Worm (Caenorhabditis elegans) whole organism, young adult: ENCODE results near the gene timm-17B.1.

Experiments used
- B0019.2 ChIP-seq: fragments of 200-800 bp; sonication (Bioruptor generic); conservative IDR thresholded peaks from 2 replicates; pipeline ENCODE4 v1.3.6; 2022; ENCODE audit warnings: missing genetic modification reagents, missing genetic modification characterization, missing compliant biosample characterization
- B0035.1 ChIP-seq: sonication (generic microtip); optimal IDR thresholded peaks from 2 replicates; lab custom pipeline; 2016; ENCODE audit warnings: missing genetic modification characterization, mild to moderate bottlenecking, missing compliant biosample characterization, missing genotype, missing genetic modification reagents
- B0261.1 ChIP-seq: sonication (generic microtip); optimal IDR thresholded peaks from 2 replicates; lab custom pipeline; 2016; ENCODE audit warnings: mild to moderate bottlenecking, missing genetic modification characterization, moderate library complexity, missing compliant biosample characterization
- B0336.3 ChIP-seq: fragments of 200-800 bp; sonication (Bioruptor generic); IDR thresholded peaks from 2 replicates; pipeline ENCODE4 v1.3.6; 2022; ENCODE audit warnings: missing genetic modification characterization, missing compliant biosample characterization
- C06A6.2 ChIP-seq: fragments of 200-800 bp; sonication (Bioruptor generic); conservative IDR thresholded peaks from 2 replicates; pipeline ENCODE4 v1.3.6; 2022; ENCODE audit warnings: missing genetic modification characterization, missing compliant biosample characterization
- C17E4.6 ChIP-seq: fragments of 200-800 bp; sonication (Bioruptor generic); IDR thresholded peaks from 2 replicates; pipeline ENCODE4 v1.3.6; 2022; ENCODE audit warnings: missing genetic modification reagents, missing genetic modification characterization, missing compliant biosample characterization
- D2030.7 ChIP-seq: fragments of 200-800 bp; sonication (Bioruptor generic); IDR thresholded peaks from 2 replicates; pipeline ENCODE4 v1.3.6; 2022; ENCODE audit warnings: missing genetic modification reagents, missing genetic modification characterization, missing compliant biosample characterization
- F33H1.4 ChIP-seq: fragments of 200-800 bp; sonication (Bioruptor generic); IDR thresholded peaks from 2 replicates; pipeline ENCODE4 v1.3.6; 2022; ENCODE audit warnings: missing genetic modification reagents, missing genetic modification characterization, missing compliant biosample characterization
- F37B4.10 ChIP-seq: fragments of 200-800 bp; sonication (Bioruptor generic); IDR thresholded peaks from 2 replicates; pipeline ENCODE4 v1.3.6; 2022; ENCODE audit warnings: missing genetic modification characterization, missing compliant biosample characterization
- K11D2.4 ChIP-seq: fragments of 200-800 bp; sonication (Bioruptor generic); IDR thresholded peaks from 2 replicates; pipeline ENCODE4 v1.3.6; 2022; ENCODE audit warnings: missing genetic modification reagents, missing genetic modification characterization, missing compliant biosample characterization
- T07F8.4 ChIP-seq: sonication (generic microtip); optimal IDR thresholded peaks from 2 replicates; lab custom pipeline; 2016; ENCODE audit warnings: mild to moderate bottlenecking, missing genetic modification characterization, moderate library complexity, missing compliant biosample characterization
- Y53F4B.3 ChIP-seq: fragments of 200-800 bp; sonication (Bioruptor generic); IDR thresholded peaks from 2 replicates; pipeline ENCODE4 v1.3.6; 2022; ENCODE audit warnings: missing genetic modification reagents, missing genetic modification characterization, missing compliant biosample characterization
- Y56A3A.18 ChIP-seq: fragments of 200-800 bp; sonication (Bioruptor generic); IDR thresholded peaks from 2 replicates; pipeline ENCODE4 v1.3.6; 2022; ENCODE audit warnings: missing genetic modification reagents, missing genetic modification characterization, missing compliant biosample characterization
- Y67H2A.10 ChIP-seq: fragments of 200-800 bp; sonication (Bioruptor generic); conservative IDR thresholded peaks from 2 replicates; pipeline ENCODE4 v1.3.6; 2022; ENCODE audit warnings: missing genetic modification reagents, missing genetic modification characterization, missing compliant biosample characterization
- ZK185.1 ChIP-seq: sonication (generic microtip); optimal IDR thresholded peaks from 2 replicates; lab custom pipeline; 2016; ENCODE audit warnings: mild to moderate bottlenecking, missing genetic modification characterization, missing compliant biosample characterization; ENCODE audit not compliant: poor library complexity, severe bottlenecking
- attf-3 ChIP-seq: fragments of 200-800 bp; sonication (Bioruptor generic); conservative IDR thresholded peaks from 2 replicates; pipeline ENCODE4 v1.3.6; 2022; ENCODE audit warnings: missing genetic modification reagents, missing genetic modification characterization, missing compliant biosample characterization
- attf-6 ChIP-seq: fragments of 200-800 bp; sonication (Bioruptor generic); IDR thresholded peaks from 2 replicates; pipeline ENCODE4 v1.3.6; 2022; ENCODE audit warnings: missing genetic modification reagents, missing genetic modification characterization, missing compliant biosample characterization
- bed-1 ChIP-seq: fragments of 200-800 bp; sonication (Bioruptor generic); IDR thresholded peaks from 2 replicates; pipeline ENCODE4 v1.3.6; 2022; ENCODE audit warnings: missing genetic modification reagents, missing genetic modification characterization, missing compliant biosample characterization
- bed-2 ChIP-seq: fragments of 200-800 bp; sonication (Bioruptor generic); IDR thresholded peaks from 2 replicates; pipeline ENCODE4 v1.3.6; 2022; ENCODE audit warnings: missing genetic modification reagents, missing genetic modification characterization, missing compliant biosample characterization
- cebp-1 ChIP-seq, 2 experiments: fragments of 200-800 bp in 1 of 2; sonication (Bioruptor generic) in 1 of 2; sonication (generic microtip) in 1 of 2; IDR thresholded peaks in 1 of 2; optimal IDR thresholded peaks in 1 of 2; 2 replicates each; pipeline versions ENCODE4 v1.3.6 to Lab custom; 2017 to 2022; ENCODE audit warnings: missing compliant biosample characterization in 2 of 2, missing genetic modification characterization in 2 of 2, mild to moderate bottlenecking in 1 of 2, missing genetic modification reagents in 1 of 2, moderate library complexity in 1 of 2
- cebp-2 ChIP-seq: fragments of 200-800 bp; sonication (Bioruptor generic); IDR thresholded peaks from 2 replicates; pipeline ENCODE4 v1.3.6; 2022; ENCODE audit warnings: missing genetic modification characterization, missing compliant biosample characterization
- ceh-100 ChIP-seq: fragments of 200-800 bp; sonication (Bioruptor generic); IDR thresholded peaks from 2 replicates; pipeline ENCODE4 v1.3.6; 2022; ENCODE audit warnings: missing genetic modification reagents, missing genetic modification characterization, missing compliant biosample characterization
- ceh-58 ChIP-seq: fragments of 200-800 bp; sonication (Bioruptor generic); IDR thresholded peaks from 2 replicates; pipeline ENCODE4 v1.3.6; 2022; ENCODE audit warnings: missing genetic modification characterization, missing compliant biosample characterization
- chd-7 ChIP-seq: sonication (generic microtip); optimal IDR thresholded peaks from 2 replicates; lab custom pipeline; 2016; ENCODE audit warnings: mild to moderate bottlenecking, missing genetic modification characterization, moderate library complexity, missing compliant biosample characterization
- ets-4 ChIP-seq: fragments of 200-800 bp; sonication (Bioruptor generic); optimal IDR thresholded peaks from 2 replicates; lab custom pipeline; 2018; ENCODE audit warnings: mild to moderate bottlenecking, missing genetic modification characterization, missing compliant biosample characterization
- gei-17 ChIP-seq: fragments of 200-800 bp; sonication (Bioruptor generic); optimal IDR thresholded peaks from 2 replicates; lab custom pipeline; 2018; ENCODE audit warnings: mild to moderate bottlenecking, missing genetic modification characterization, missing compliant biosample characterization
- hmg-1.2 ChIP-seq: fragments of 200-800 bp; sonication (Bioruptor generic); IDR thresholded peaks from 2 replicates; pipeline ENCODE4 v1.3.6; 2022; ENCODE audit warnings: missing genetic modification reagents, missing genetic modification characterization, missing compliant biosample characterization
- hmg-20 ChIP-seq: fragments of 200-800 bp; sonication (Bioruptor generic); IDR thresholded peaks from 2 replicates; pipeline ENCODE4 v1.3.6; 2022; ENCODE audit warnings: missing genetic modification reagents, missing genetic modification characterization, missing compliant biosample characterization
- hsf-1 ChIP-seq: fragments of 200-800 bp; sonication (Bioruptor generic); IDR thresholded peaks from 2 replicates; pipeline ENCODE4 v1.3.6; 2022; ENCODE audit warnings: missing genetic modification reagents, missing genetic modification characterization, missing compliant biosample characterization
- let-526 ChIP-seq: fragments of 200-800 bp; sonication (Bioruptor generic); IDR thresholded peaks from 2 replicates; pipeline ENCODE4 v1.3.6; 2022; ENCODE audit warnings: missing genetic modification reagents, missing genetic modification characterization, missing compliant biosample characterization
- madf-10 ChIP-seq: sonication (generic microtip); optimal IDR thresholded peaks from 2 replicates; lab custom pipeline; 2016; ENCODE audit warnings: mild to moderate bottlenecking, missing genetic modification characterization, missing compliant biosample characterization
- madf-3 ChIP-seq: fragments of 200-800 bp; sonication (Bioruptor generic); IDR thresholded peaks from 2 replicates; pipeline ENCODE4 v1.3.6; 2022; ENCODE audit warnings: missing genetic modification reagents, missing genetic modification characterization, missing compliant biosample characterization
- madf-6 ChIP-seq: fragments of 200-800 bp; sonication (Bioruptor generic); IDR thresholded peaks from 2 replicates; pipeline ENCODE4 v1.3.6; 2022; ENCODE audit warnings: missing genetic modification reagents, missing genetic modification characterization, missing compliant biosample characterization
- madf-8 ChIP-seq: fragments of 200-800 bp; sonication (Bioruptor generic); conservative IDR thresholded peaks from 2 replicates; pipeline ENCODE4 v1.3.6; 2022; ENCODE audit warnings: missing genetic modification reagents, missing genetic modification characterization, missing compliant biosample characterization
- nfya-2 ChIP-seq: fragments of 200-800 bp; sonication (Bioruptor generic); IDR thresholded peaks from 2 replicates; pipeline ENCODE4 v1.3.6; 2022; ENCODE audit warnings: missing genetic modification reagents, missing genetic modification characterization, missing compliant biosample characterization
- nhr-80 ChIP-seq: sonication (generic microtip); optimal IDR thresholded peaks from 2 replicates; lab custom pipeline; 2016; ENCODE audit warnings: missing genetic modification characterization, missing compliant biosample characterization
- nhr-90 ChIP-seq: sonication (generic microtip); optimal IDR thresholded peaks from 2 replicates; lab custom pipeline; 2016; ENCODE audit warnings: missing genotype, mild to moderate bottlenecking, missing genetic modification characterization, missing compliant biosample characterization
- pbrm-1 ChIP-seq: fragments of 200-800 bp; sonication (Bioruptor generic); IDR thresholded peaks from 2 replicates; pipeline ENCODE4 v1.3.6; 2022; ENCODE audit warnings: missing genetic modification reagents, missing genetic modification characterization, missing compliant biosample characterization
- rcor-1 ChIP-seq: fragments of 200-800 bp; sonication (Bioruptor generic); IDR thresholded peaks from 2 replicates; pipeline ENCODE4 v1.3.6; 2022; ENCODE audit warnings: missing genetic modification reagents, missing genetic modification characterization, missing compliant biosample characterization
- rec-8 ChIP-seq, 2 experiments: sonication (generic microtip); optimal IDR thresholded peaks; 2 replicates each; lab custom pipeline; 2016; ENCODE audit warnings: mild to moderate bottlenecking in 2 of 2, missing genetic modification characterization in 2 of 2, missing genetic modification reagents in 2 of 2, missing genotype in 2 of 2, missing biosample characterization in 1 of 2, missing compliant biosample characterization in 1 of 2, moderate library complexity in 1 of 2
- sea-2 ChIP-seq: fragments of 200-800 bp; sonication (Bioruptor generic); IDR thresholded peaks from 2 replicates; pipeline ENCODE4 v1.3.6; 2022; ENCODE audit warnings: missing genetic modification characterization, missing compliant biosample characterization
- tlf-1 ChIP-seq: fragments of 200-800 bp; sonication (Bioruptor generic); optimal IDR thresholded peaks from 2 replicates; lab custom pipeline; 2018; ENCODE audit warnings: mild to moderate bottlenecking, missing genetic modification characterization, missing compliant biosample characterization
- ztf-18 ChIP-seq: sonication (generic microtip); optimal IDR thresholded peaks from 2 replicates; lab custom pipeline; 2016; ENCODE audit warnings: missing genotype, mild to moderate bottlenecking, missing genetic modification characterization, missing compliant biosample characterization
- ztf-22 ChIP-seq: fragments of 200-800 bp; sonication (Bioruptor generic); optimal IDR thresholded peaks from 2 replicates; lab custom pipeline; 2018; ENCODE audit warnings: mild to moderate bottlenecking, missing genetic modification characterization, moderate library complexity, missing compliant biosample characterization
- ztf-25 ChIP-seq: fragments of 200-800 bp; sonication (Bioruptor generic); IDR thresholded peaks from 2 replicates; pipeline ENCODE4 v1.3.6; 2022; ENCODE audit warnings: missing genetic modification reagents, missing genetic modification characterization, missing compliant biosample characterization
- ztf-26 ChIP-seq: sonication (generic microtip); optimal IDR thresholded peaks from 2 replicates; lab custom pipeline; 2017; ENCODE audit warnings: missing genetic modification characterization, missing compliant biosample characterization
- ztf-3 ChIP-seq: fragments of 200-800 bp; sonication (Bioruptor generic); optimal IDR thresholded peaks from 2 replicates; lab custom pipeline; 2018; ENCODE audit warnings: mild to moderate bottlenecking, missing genetic modification characterization, missing compliant biosample characterization
- ztf-6 ChIP-seq: fragments of 200-800 bp; sonication (Bioruptor generic); IDR thresholded peaks from 2 replicates; pipeline ENCODE4 v1.3.6; 2022; ENCODE audit warnings: missing genetic modification reagents, missing genetic modification characterization, missing compliant biosample characterization

Gene timm-17B.1

ce11 chrIV:4725478-4725920 is 19.8 kb downstream of the timm-17B.1 start (continued):
- TF ChIP-seq madf-10 (tag; lab: Kevin White, UChicago) (peak; percentile 80), ceh-58 (GFP tag; lab: Robert Waterston, UW) (0 out of 2 replicates have a peak, but pooled peaks have one; percentile 87), C17E4.6 (GFP tag; lab: Robert Waterston, UW) (peak; percentile 99), nfya-2 (GFP tag; lab: Robert Waterston, UW) (peak; percentile 98), ets-4 (GFP tag; lab: Kevin White, UChicago) (peak; percentile 23), Y53F4B.3 (GFP tag; lab: Robert Waterston, UW) (peak; percentile 83), hmg-1.2 (GFP tag; lab: Robert Waterston, UW) (peak; percentile 100), rec-8 (tag; optimal IDR thresholded peaks at IDR 0.05; lab: Kevin White, UChicago) (peak in 1 of 2 experiments; percentile 27), nhr-80 (tag; lab: Kevin White, UChicago) (peak; percentile 74), B0035.1 (tag; lab: Kevin White, UChicago) (peak; percentile 76), ceh-100 (GFP tag; lab: Robert Waterston, UW) (peak; percentile 95), nhr-90 (tag; lab: Kevin White, UChicago) (peak; percentile 69), Y56A3A.18 (GFP tag; lab: Robert Waterston, UW) (peak; percentile 99), ZK185.1 (tag; lab: Kevin White, UChicago) (peak; percentile 49), hmg-20 (GFP tag; lab: Robert Waterston, UW) (peak; percentile 97), pbrm-1 (GFP tag; lab: Robert Waterston, UW) (peak; percentile 99), madf-6 (GFP tag; lab: Robert Waterston, UW) (peak; percentile 89), D2030.7 (GFP tag; lab: Robert Waterston, UW) (peak; percentile 91), ztf-26 (tag; lab: Kevin White, UChicago) (peak; percentile 94), ztf-3 (GFP tag; lab: Kevin White, UChicago) (peak; percentile 62), B0019.2 (GFP tag; lab: Robert Waterston, UW) (peak; percentile 95), C06A6.2 (peak; percentile 99), B0336.3 (GFP tag; lab: Robert Waterston, UW) (peak; percentile 92), K11D2.4 (peak; percentile 100), sea-2 (GFP tag; lab: Robert Waterston, UW) (peak; percentile 99), ztf-6 (GFP tag; lab: Robert Waterston, UW) (peak; percentile 99), cebp-2 (GFP tag; lab: Robert Waterston, UW) (peak; percentile 99), tlf-1 (GFP tag; lab: Kevin White, UChicago) (peak; percentile 95), bed-2 (GFP tag; lab: Robert Waterston, UW) (peak; percentile 100), hsf-1 (GFP tag; lab: Robert Waterston, UW) (peak; percentile 95), ztf-18 (peak; percentile 83), rcor-1 (GFP tag; lab: Robert Waterston, UW) (peak; percentile 99), gei-17 (GFP tag; lab: Kevin White, UChicago) (peak; percentile 73), let-526 (GFP tag; lab: Robert Waterston, UW) (peak; percentile 100), T07F8.4 (tag; lab: Kevin White, UChicago) (peak; percentile 39), chd-7 (tag; lab: Kevin White, UChicago) (peak; percentile 67), bed-1 (GFP tag; lab: Robert Waterston, UW) (peak; percentile 100), attf-6 (GFP tag; lab: Robert Waterston, UW) (peak; percentile 83), ztf-25 (peak; percentile 98), attf-3 (peak; percentile 91), F37B4.10 (GFP tag; lab: Robert Waterston, UW) (peak; percentile 100), madf-3 (GFP tag; lab: Robert Waterston, UW) (peak; percentile 98), madf-8 (GFP tag; lab: Robert Waterston, UW) (peak; percentile 89), B0261.1 (peak; percentile 19), ztf-22 (GFP tag; lab: Kevin White, UChicago) (peak; percentile 33), cebp-1 (GFP tag; IDR thresholded peaks at IDR 0.05; lab: Robert Waterston, UW) (peak; percentile 97), cebp-1 (tag; optimal IDR thresholded peaks at IDR 0.05; lab: Kevin White, UChicago) (peak; percentile 91), F33H1.4 (peak; percentile 97), Y67H2A.10 (peak; percentile 97)
